Worm (Caenorhabditis elegans) whole organism, mixed stage, embryonic: Measurements from ENCODE around the gene K02C4.2.

Experiments
- flh-1 ChIP-seq: fragments of 200-800 bp; sonication (Bioruptor generic); optimal IDR thresholded peaks from 2 replicates; lab custom pipeline; 2018; ENCODE audit warnings: mild to moderate bottlenecking, missing genetic modification characterization, moderate library complexity, missing compliant biosample characterization
- nhr-237 ChIP-seq: fragments of 150-350 bp; optimal IDR thresholded peaks from 2 replicates; lab custom pipeline; 2014; ENCODE audit warnings: missing biosample characterization, missing genetic modification characterization
- unc-39 ChIP-seq: fragments of 150-350 bp; optimal IDR thresholded peaks from 2 replicates; lab custom pipeline; 2014; ENCODE audit warnings: missing biosample characterization, missing genetic modification characterization

ce11 chrII:8032657-8033056, 42.9 kb upstream of the K02C4.2 start, which contains the start of gene nrf-6:
- TF ChIP-seq nhr-237 (tag; lab: Kevin White, UChicago) (no peak), flh-1 (GFP tag; lab: Kevin White, UChicago) (no peak), unc-39 (no peak)
